Fruit fly (Drosophila melanogaster) S2 (cell line): ENCODE results near the gene cype.

Experiments used
- CG8478 ChIP-seq: fragments of >200 bp; optimal IDR thresholded peaks from 2 replicates; lab custom pipeline; 2018
- CTCF ChIP-seq, 2 experiments: fragments of >200 bp; optimal IDR thresholded peaks; 2 replicates each; lab custom pipeline; 2018

dm6 chr2L:5277262-5278008 is 49.6 kb upstream of the cype start:
- no peak for TF ChIP-seq CTCF (optimal IDR thresholded peaks at IDR 0.05; lab: Kevin White, UChicago)
- no peak for TF ChIP-seq CG8478
